Worm (Caenorhabditis elegans) whole organism, L2 larva: ENCODE data around the gene srg-25.

Source experiments
- aly-2 ChIP-seq: fragments of 150-350 bp; optimal IDR thresholded peaks from 2 replicates; lab custom pipeline; 2014; ENCODE audit warnings: missing biosample characterization, missing genetic modification characterization
- ceh-16 ChIP-seq: fragments of 150-350 bp; optimal IDR thresholded peaks from 2 replicates; lab custom pipeline; 2014; ENCODE audit warnings: missing biosample characterization, missing genetic modification characterization
- ceh-82 ChIP-seq: fragments of 150-350 bp; optimal IDR thresholded peaks from 2 replicates; lab custom pipeline; 2014; ENCODE audit warnings: missing biosample characterization, missing genetic modification characterization
- fos-1 ChIP-seq: fragments of 150-350 bp; optimal IDR thresholded peaks from 2 replicates; lab custom pipeline; 2014; ENCODE audit warnings: missing biosample characterization, missing genetic modification characterization
- lsy-2 ChIP-seq, 2 experiments: fragments of 150-350 bp in 1 of 2; sonication (generic microtip) in 1 of 2; optimal IDR thresholded peaks; 2 replicates each; lab custom pipeline; 2014 to 2017; ENCODE audit warnings: missing biosample characterization in 2 of 2, missing genetic modification characterization in 2 of 2
- nhr-12 ChIP-seq: fragments of 150-350 bp; optimal IDR thresholded peaks from 2 replicates; lab custom pipeline; 2014; ENCODE audit warnings: missing biosample characterization, missing genetic modification characterization
- nhr-23 ChIP-seq: fragments of 150-350 bp; optimal IDR thresholded peaks from 2 replicates; lab custom pipeline; 2014; ENCODE audit warnings: missing biosample characterization, missing genetic modification reagents, missing genetic modification characterization
- nhr-237 ChIP-seq: fragments of 150-350 bp; optimal IDR thresholded peaks from 2 replicates; lab custom pipeline; 2014; ENCODE audit warnings: missing biosample characterization, missing genetic modification characterization
- nhr-6 ChIP-seq: fragments of 150-350 bp; optimal IDR thresholded peaks from 2 replicates; lab custom pipeline; 2014; ENCODE audit warnings: missing biosample characterization, missing genetic modification characterization
- skn-1 ChIP-seq: sonication (generic microtip); optimal IDR thresholded peaks from 2 replicates; lab custom pipeline; 2017; ENCODE audit warnings: missing biosample characterization, missing genetic modification characterization
- unc-39 ChIP-seq: fragments of 150-350 bp; optimal IDR thresholded peaks from 2 replicates; lab custom pipeline; 2014; ENCODE audit warnings: missing biosample characterization, missing genetic modification characterization
- unc-62 ChIP-seq: fragments of 150-350 bp; optimal IDR thresholded peaks from 2 replicates; lab custom pipeline; 2014; ENCODE audit warnings: missing biosample characterization, missing genetic modification reagents, missing genetic modification characterization
- zag-1 ChIP-seq: fragments of 150-350 bp; optimal IDR thresholded peaks from 2 replicates; lab custom pipeline; 2014; ENCODE audit warnings: missing biosample characterization, missing genetic modification characterization
- ztf-11 ChIP-seq: sonication (generic microtip); optimal IDR thresholded peaks from 2 replicates; lab custom pipeline; 2017; ENCODE audit warnings: missing biosample characterization, missing genetic modification characterization

DNA sequence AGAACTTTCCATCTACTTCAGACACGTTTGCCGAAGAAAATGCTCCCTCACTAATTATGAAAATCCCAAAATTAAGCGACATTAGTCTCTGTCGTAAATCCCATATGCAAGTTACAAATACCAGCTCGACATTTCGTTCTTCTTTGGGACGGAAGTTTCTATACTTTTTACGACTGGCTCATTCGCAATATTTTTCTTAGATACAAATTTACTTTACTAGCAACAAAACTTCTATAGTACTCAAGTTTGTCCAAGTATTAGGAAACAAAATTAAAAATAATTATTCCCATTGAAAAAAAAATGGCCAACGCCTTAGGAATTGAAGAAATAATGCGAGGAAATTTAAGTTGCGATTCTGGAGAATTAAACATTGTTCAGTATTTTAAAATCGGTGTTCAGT is 14.4 kb downstream of the srg-25 start, which contains the start of gene srg-26:
- no peak for TF ChIP-seq nhr-237 (tag; lab: Kevin White, UChicago)
- TF ChIP-seq ceh-16 (tag; lab: Kevin White, UChicago), result no peak
- TF ChIP-seq lsy-2 (tag; optimal IDR thresholded peaks at IDR 0.05; lab: Kevin White, UChicago), result no peak
- TF ChIP-seq ztf-11 (tag; lab: Kevin White, UChicago), result no peak
- no peak for TF ChIP-seq ceh-82
- no peak for TF ChIP-seq aly-2 (tag; lab: Kevin White, UChicago)
- no peak for TF ChIP-seq nhr-12 (tag; lab: Kevin White, UChicago)
- TF ChIP-seq nhr-23 (tag; lab: Kevin White, UChicago), result no peak
- no peak for TF ChIP-seq unc-62 (GFP tag; lab: Kevin White, UChicago)
- TF ChIP-seq nhr-6 (tag; lab: Kevin White, UChicago), result no peak
- TF ChIP-seq zag-1 (tag; lab: Kevin White, UChicago), result no peak
- TF ChIP-seq skn-1 (tag; lab: Kevin White, UChicago), result no peak
- no peak for TF ChIP-seq unc-39 (tag; lab: Kevin White, UChicago)
- no peak for TF ChIP-seq fos-1 (tag; lab: Kevin White, UChicago)
